Fruit fly (Drosophila melanogaster) whole organism, embryonic: ENCODE results near the gene CG18265.

Experiments
- Abd-B ChIP-seq: fragments of 200-800 bp; sonication (Bioruptor generic); optimal IDR thresholded peaks from 2 replicates; lab custom pipeline; 2018; ENCODE audit warnings: missing biosample characterization, mild to moderate bottlenecking, missing genetic modification characterization, moderate library complexity
- Ada2b ChIP-seq: fragments of 200-800 bp; sonication (Bioruptor generic); IDR thresholded peaks from 2 replicates; pipeline ENCODE4 v1.3.6; 2022; ENCODE audit warnings: missing biosample characterization, missing genetic modification characterization
- Atf6 ChIP-seq: fragments of 200-800 bp; sonication (Bioruptor generic); IDR thresholded peaks from 2 replicates; pipeline ENCODE4 v1.3.6; 2022; ENCODE audit warnings: missing biosample characterization, missing genetic modification characterization
- Awh ChIP-seq: fragments of 200-800 bp; sonication (Bioruptor generic); IDR thresholded peaks from 2 replicates; pipeline ENCODE4, ENCODE4 v1.3.6; 2022; ENCODE audit warnings: missing biosample characterization, missing genetic modification characterization
- CG10209 ChIP-seq: fragments of 200-800 bp; sonication (Bioruptor generic); optimal IDR thresholded peaks from 3 replicates; lab custom pipeline; 2017; ENCODE audit warnings: missing biosample characterization, mild to moderate bottlenecking, missing genetic modification characterization, missing genetic modification reagents
- CG10565 ChIP-seq: fragments of 200-800 bp; sonication (Bioruptor generic); optimal IDR thresholded peaks from 3 replicates; lab custom pipeline; 2016; ENCODE audit warnings: missing biosample characterization, mild to moderate bottlenecking, missing genetic modification characterization
- CG10979 ChIP-seq: fragments of 200-800 bp; sonication (Bioruptor generic); optimal IDR thresholded peaks from 2 replicates; lab custom pipeline; 2018; ENCODE audit warnings: missing biosample characterization, mild to moderate bottlenecking, missing genetic modification characterization, moderate library complexity
- CG12942 ChIP-seq: fragments of 200-800 bp; sonication (Bioruptor generic); optimal IDR thresholded peaks from 3 replicates; lab custom pipeline; 2016; ENCODE audit warnings: missing biosample characterization, missing genetic modification characterization
- CG16779 ChIP-seq: fragments of 200-800 bp; sonication (Bioruptor generic); IDR thresholded peaks from 2 replicates; pipeline ENCODE4 v1.3.6; 2022; ENCODE audit warnings: missing biosample characterization, missing genetic modification characterization
- CG17328 ChIP-seq: fragments of 200-800 bp; sonication (Bioruptor generic); IDR thresholded peaks from 2 replicates; pipeline ENCODE4 v1.3.6; 2022; ENCODE audit warnings: missing biosample characterization, missing genetic modification characterization
- CG30020 ChIP-seq: fragments of 200-800 bp; optimal IDR thresholded peaks from 2 replicates; lab custom pipeline; 2019; ENCODE audit warnings: missing biosample characterization, mild to moderate bottlenecking, missing genetic modification characterization, moderate library complexity
- CG31388 ChIP-seq: fragments of 200-800 bp; sonication (Bioruptor generic); optimal IDR thresholded peaks from 2 replicates; lab custom pipeline; 2016; ENCODE audit warnings: missing biosample characterization, missing genetic modification characterization
- CG3726 ChIP-seq: fragments of 200-800 bp; sonication (Bioruptor generic); IDR thresholded peaks from 3 replicates; pipeline ENCODE4, ENCODE4 v1.3.6; 2022; ENCODE audit warnings: missing biosample characterization, missing genetic modification characterization
- CG3838 ChIP-seq: fragments of 200-800 bp; sonication (Bioruptor generic); optimal IDR thresholded peaks from 3 replicates; lab custom pipeline; 2016; ENCODE audit warnings: missing biosample characterization, missing genetic modification characterization
- CG3995 ChIP-seq: fragments of 200-800 bp; sonication (Bioruptor generic); optimal IDR thresholded peaks from 3 replicates; lab custom pipeline; 2016; ENCODE audit warnings: missing biosample characterization, missing genetic modification characterization
- CG4404 ChIP-seq: fragments of 200-800 bp; sonication (Bioruptor generic); IDR thresholded peaks from 2 replicates; pipeline ENCODE4 v1.3.6; 2022; ENCODE audit warnings: missing biosample characterization, missing genetic modification characterization
- CG5180 ChIP-seq: fragments of 200-800 bp; sonication (Bioruptor generic); optimal IDR thresholded peaks from 3 replicates; lab custom pipeline; 2017; ENCODE audit warnings: missing biosample characterization, missing genetic modification characterization, mild to moderate bottlenecking, moderate library complexity, missing genetic modification reagents
- CG5245 ChIP-seq: fragments of 200-800 bp; sonication (Bioruptor generic); optimal IDR thresholded peaks from 3 replicates; lab custom pipeline; 2016; ENCODE audit warnings: missing biosample characterization, missing genetic modification characterization
- CG5953 ChIP-seq: fragments of 200-800 bp; sonication (Bioruptor generic); IDR thresholded peaks from 2 replicates; pipeline ENCODE4 v1.3.6; 2022; ENCODE audit warnings: missing biosample characterization, missing genetic modification characterization
- CG8290 ChIP-seq, 3 experiments: fragments of 200-800 bp; sonication (Bioruptor generic); optimal IDR thresholded peaks; 2 replicates each; lab custom pipeline; 2016 to 2019; ENCODE audit warnings: missing biosample characterization in 3 of 3, missing genetic modification characterization in 3 of 3, mild to moderate bottlenecking in 2 of 3, moderate library complexity in 1 of 3
- CG9727 ChIP-seq: fragments of 200-800 bp; sonication (Bioruptor generic); optimal IDR thresholded peaks from 3 replicates; lab custom pipeline; 2017; ENCODE audit warnings: missing biosample characterization, mild to moderate bottlenecking, missing genetic modification characterization
- CG9876 ChIP-seq: fragments of 200-800 bp; sonication (Bioruptor generic); optimal IDR thresholded peaks from 2 replicates; lab custom pipeline; 2016; ENCODE audit warnings: missing biosample characterization, missing genetic modification characterization
- ERR ChIP-seq: fragments of 200-800 bp; sonication (Bioruptor generic); optimal IDR thresholded peaks from 2 replicates; lab custom pipeline; 2016; ENCODE audit warnings: missing biosample characterization, missing genetic modification characterization
- Fer1 ChIP-seq: fragments of 200-800 bp; sonication (Bioruptor generic); optimal IDR thresholded peaks from 2 replicates; lab custom pipeline; 2017; ENCODE audit warnings: missing biosample characterization, mild to moderate bottlenecking, missing genetic modification characterization
- H2.0 ChIP-seq: fragments of 200-800 bp; sonication (Bioruptor generic); IDR thresholded peaks from 2 replicates; pipeline ENCODE4 v1.3.6; 2022; ENCODE audit warnings: missing biosample characterization, missing genetic modification characterization
- Lhr ChIP-seq: fragments of 200-800 bp; sonication (Bioruptor generic); optimal IDR thresholded peaks from 3 replicates; lab custom pipeline; 2017; ENCODE audit warnings: mild to moderate bottlenecking, missing biosample characterization, missing genetic modification reagents, missing genetic modification characterization
- Meics ChIP-seq: fragments of 200-800 bp; sonication (Bioruptor generic); optimal IDR thresholded peaks from 2 replicates; lab custom pipeline; 2017; ENCODE audit warnings: missing biosample characterization, mild to moderate bottlenecking, missing genetic modification characterization
- Mrtf ChIP-seq: fragments of 200-800 bp; sonication (Bioruptor generic); IDR thresholded peaks from 3 replicates; pipeline ENCODE4 v1.3.6; 2022; ENCODE audit warnings: missing biosample characterization, missing genetic modification characterization
- Pdp1 ChIP-seq, 2 experiments: fragments of 200-800 bp; sonication (Bioruptor generic); optimal IDR thresholded peaks; 3 replicates each; lab custom pipeline; 2016; ENCODE audit warnings: missing biosample characterization in 2 of 2, missing genetic modification characterization in 2 of 2, mild to moderate bottlenecking in 1 of 2, moderate library complexity in 1 of 2
- Rx ChIP-seq: fragments of 200-800 bp; sonication (Bioruptor generic); IDR thresholded peaks from 2 replicates; pipeline ENCODE4 v1.3.6; 2022; ENCODE audit warnings: missing biosample characterization, missing genetic modification characterization
- Xrp1 ChIP-seq: fragments of 200-800 bp; sonication (Bioruptor generic); IDR thresholded peaks from 2 replicates; pipeline ENCODE4 v1.3.6; 2022; ENCODE audit warnings: missing biosample characterization, missing genetic modification characterization
- ap ChIP-seq: fragments of 200-800 bp; sonication (Bioruptor generic); IDR thresholded peaks from 2 replicates; pipeline ENCODE4 v1.3.6; 2022; ENCODE audit warnings: missing biosample characterization, missing genetic modification characterization
- dmrt99B ChIP-seq: fragments of 200-800 bp; sonication (Bioruptor generic); optimal IDR thresholded peaks from 2 replicates; lab custom pipeline; 2018; ENCODE audit warnings: missing biosample characterization, mild to moderate bottlenecking, missing genetic modification characterization, moderate library complexity
- en ChIP-seq: fragments of 200-800 bp; sonication (Bioruptor generic); optimal IDR thresholded peaks from 2 replicates; lab custom pipeline; 2016; ENCODE audit warnings: missing biosample characterization, missing genetic modification characterization
- fru ChIP-seq: fragments of >200 bp; optimal IDR thresholded peaks from 2 replicates; lab custom pipeline; 2017
- gem ChIP-seq: fragments of 200-800 bp; sonication (Bioruptor generic); optimal IDR thresholded peaks from 2 replicates; lab custom pipeline; 2019; ENCODE audit warnings: missing biosample characterization, mild to moderate bottlenecking, missing genetic modification characterization, moderate library complexity
- grau ChIP-seq: fragments of 200-800 bp; optimal IDR thresholded peaks from 3 replicates; lab custom pipeline; 2019; ENCODE audit warnings: missing biosample characterization, mild to moderate bottlenecking, missing genetic modification characterization, moderate library complexity
- gt ChIP-seq: fragments of 200-800 bp; sonication (Bioruptor generic); IDR thresholded peaks from 2 replicates; pipeline ENCODE4 v1.3.6; 2022; ENCODE audit warnings: missing biosample characterization, missing genetic modification characterization
- hbn ChIP-seq: fragments of 200-800 bp; sonication (Bioruptor generic); IDR thresholded peaks from 2 replicates; pipeline ENCODE4 v1.3.6; 2022; ENCODE audit warnings: missing biosample characterization, missing genetic modification characterization; ENCODE audit not compliant: partially characterized antibody
- jing ChIP-seq: fragments of 200-800 bp; sonication (Bioruptor generic); optimal IDR thresholded peaks from 2 replicates; lab custom pipeline; 2018; ENCODE audit warnings: missing biosample characterization, mild to moderate bottlenecking, missing genetic modification characterization
- ken ChIP-seq: fragments of 200-800 bp; sonication (Bioruptor generic); IDR thresholded peaks from 3 replicates; pipeline ENCODE4 v1.3.6; 2022; ENCODE audit warnings: missing biosample characterization, missing genetic modification characterization
- nmo ChIP-seq: fragments of 200-800 bp; sonication (Bioruptor generic); optimal IDR thresholded peaks from 2 replicates; lab custom pipeline; 2018; ENCODE audit warnings: missing biosample characterization, mild to moderate bottlenecking, missing genetic modification characterization, moderate library complexity
- pho ChIP-seq: fragments of 200-800 bp; sonication (Bioruptor generic); optimal IDR thresholded peaks from 2 replicates; lab custom pipeline; 2016; ENCODE audit warnings: missing biosample characterization, missing genetic modification characterization
- rib ChIP-seq: fragments of 200-800 bp; sonication (Bioruptor generic); IDR thresholded peaks from 2 replicates; pipeline ENCODE4 v1.3.6; 2022; ENCODE audit warnings: missing biosample characterization, missing genetic modification characterization
- salm ChIP-seq: fragments of 200-800 bp; sonication (Bioruptor generic); optimal IDR thresholded peaks from 2 replicates; lab custom pipeline; 2018; ENCODE audit warnings: missing biosample characterization, mild to moderate bottlenecking, missing genetic modification characterization
- shn ChIP-seq: fragments of 200-800 bp; sonication (Bioruptor generic); optimal IDR thresholded peaks from 3 replicates; lab custom pipeline; 2016; ENCODE audit warnings: missing biosample characterization, missing genetic modification characterization
- sima ChIP-seq: fragments of 200-800 bp; sonication (Bioruptor generic); optimal IDR thresholded peaks from 2 replicates; lab custom pipeline; 2016; ENCODE audit warnings: missing biosample characterization, missing genetic modification characterization
- sna ChIP-seq: fragments of 200-800 bp; sonication (Bioruptor generic); IDR thresholded peaks from 2 replicates; pipeline ENCODE4 v1.3.6; 2022; ENCODE audit warnings: missing biosample characterization, missing genetic modification characterization; ENCODE audit not compliant: partially characterized antibody
- zen ChIP-seq: fragments of 200-800 bp; sonication (Bioruptor generic); optimal IDR thresholded peaks from 3 replicates; lab custom pipeline; 2018; ENCODE audit warnings: missing biosample characterization, mild to moderate bottlenecking, missing genetic modification characterization, moderate library complexity

CG18265 gene

dm6 chr3L:17486794-17487726 lies 47.9 kb downstream of the CG18265 start, which contains the start of gene Oatp74D (continued):
- TF ChIP-seq nmo, result peak; percentile 25
- no peak for TF ChIP-seq Abd-B (GFP tag; lab: Kevin White, UChicago)
- TF ChIP-seq jing (GFP tag; lab: Kevin White, UChicago), result no peak
- no peak for TF ChIP-seq fru (lab: Kevin White, UChicago)
- TF ChIP-seq CG10565 (GFP tag; lab: Kevin White, UChicago), result no peak
- TF ChIP-seq Fer1 (GFP tag; lab: Kevin White, UChicago), result peak; percentile 74
- TF ChIP-seq dmrt99B (tag; lab: Kevin White, UChicago), result peak; percentile 58
- TF ChIP-seq CG12942 (GFP tag; lab: Kevin White, UChicago), result no peak
- TF ChIP-seq CG3995 (GFP tag; lab: Kevin White, UChicago), result no peak
- peak; percentile 31 for TF ChIP-seq Atf6 (GFP tag; lab: Robert Waterston, UW)
- TF ChIP-seq CG5180, result peak; percentile 56
- no peak for TF ChIP-seq Ada2b (GFP tag; lab: Robert Waterston, UW)
- no peak for TF ChIP-seq ap (GFP tag; lab: Robert Waterston, UW)
- TF ChIP-seq CG8290 (GFP tag; optimal IDR thresholded peaks at IDR 0.05; lab: Kevin White, UChicago), result no peak
- peak; percentile 20 to 72 for TF ChIP-seq CG8290 (tag; optimal IDR thresholded peaks at IDR 0.05; lab: Kevin White, UChicago)
- no peak for TF ChIP-seq sima
- TF ChIP-seq CG17328, result peak; percentile 22; the same call in 1 of the 2 replicates
- peak; percentile 26 for TF ChIP-seq grau (tag; lab: Kevin White, UChicago)
- TF ChIP-seq hbn (GFP tag; lab: Robert Waterston, UW), result no peak
- no peak for TF ChIP-seq zen (tag; lab: Kevin White, UChicago)
- TF ChIP-seq ERR, result peak; percentile 8
- no peak for TF ChIP-seq CG31388 (GFP tag; lab: Kevin White, UChicago)
- no peak for TF ChIP-seq CG9876 (GFP tag; lab: Kevin White, UChicago)
- TF ChIP-seq H2.0 (GFP tag; lab: Robert Waterston, UW), result no peak; the same call in 1 of the 2 replicates
- no peak for TF ChIP-seq gt (GFP tag; lab: Robert Waterston, UW)
- no peak for TF ChIP-seq CG30020
- TF ChIP-seq en (GFP tag; lab: Kevin White, UChicago), result no peak
- TF ChIP-seq Pdp1 (GFP tag; optimal IDR thresholded peaks at IDR 0.05; lab: Kevin White, UChicago), result peak in 1 of 2 experiments; percentile 57
- TF ChIP-seq Lhr, result peak; percentile 50
- no peak for TF ChIP-seq CG10979
- TF ChIP-seq pho (GFP tag; lab: Kevin White, UChicago), result peak; percentile 5
- TF ChIP-seq Meics, result peak; percentile 47
- no peak for TF ChIP-seq CG3726 (GFP tag; lab: Robert Waterston, UW)
- peak; percentile 11 for TF ChIP-seq gem (tag; lab: Kevin White, UChicago)
- TF ChIP-seq salm (tag; lab: Kevin White, UChicago), result peak; percentile 61
- TF ChIP-seq CG9727 (GFP tag; lab: Kevin White, UChicago), result peak; percentile 63
- no peak for TF ChIP-seq Rx (GFP tag; lab: Robert Waterston, UW)
- no peak for TF ChIP-seq Mrtf (GFP tag; lab: Robert Waterston, UW)
- TF ChIP-seq sna (GFP tag; lab: Robert Waterston, UW), result no peak
- TF ChIP-seq CG3838 (GFP tag; lab: Kevin White, UChicago), result peak; percentile 41
- peak; percentile 26; the same call in 1 of the 2 replicates for TF ChIP-seq Xrp1 (GFP tag; lab: Robert Waterston, UW)
- TF ChIP-seq ken (GFP tag; lab: Robert Waterston, UW), result no peak
- TF ChIP-seq shn (GFP tag; lab: Kevin White, UChicago), result no peak
- no peak for TF ChIP-seq CG4404 (GFP tag; lab: Robert Waterston, UW)
- peak; percentile 51 for TF ChIP-seq CG10209
- TF ChIP-seq CG5953, result peak; percentile 43; the same call in 1 of the 2 replicates
- TF ChIP-seq CG16779 (GFP tag; lab: Robert Waterston, UW), result 0 out of 2 replicates have a peak, but pooled peaks have one; percentile 35
- peak; percentile 95 for TF ChIP-seq rib (GFP tag; lab: Robert Waterston, UW)
- no peak for TF ChIP-seq CG5245
- peak; percentile 15; the same call in 1 of the 2 replicates for TF ChIP-seq Awh
